Worm (Caenorhabditis elegans): ENCODE data around the gene sucg-1.

The sucg-1 gene

DNA sequence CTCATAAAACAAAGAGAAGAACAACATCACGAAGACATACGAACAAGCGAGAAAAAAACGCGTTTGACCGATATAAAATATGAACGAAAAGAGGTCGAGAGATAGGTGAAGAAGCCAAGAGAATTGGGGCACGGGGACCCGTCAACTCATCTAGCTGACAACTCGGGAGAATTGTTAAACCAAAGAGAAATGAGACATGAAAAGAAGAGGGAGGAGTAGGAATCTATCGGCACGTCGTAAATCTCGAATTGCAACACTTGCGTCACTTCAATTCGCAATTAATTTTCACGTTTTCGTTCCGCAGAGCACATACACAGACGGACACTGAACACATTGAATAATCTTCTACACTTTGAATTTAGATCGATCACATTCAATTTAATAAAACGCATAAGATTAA, 5.2 kb upstream of the sucg-1 start:
- no peak for TF ChIP-seq ama-1 (optimal IDR thresholded peaks at IDR 0.05)
- TF ChIP-seq ama-1 (GFP tag; optimal IDR thresholded peaks at IDR 0.05), result no peak
- no peak for TF ChIP-seq dpff-1 (tag; optimal IDR thresholded peaks at IDR 0.05)
- no peak for TF ChIP-seq pha-4 (tag; optimal IDR thresholded peaks at IDR 0.05)
- TF ChIP-seq B0035.1 (tag; optimal IDR thresholded peaks at IDR 0.05), result no peak
- no peak for TF ChIP-seq tbp1 (GFP tag; optimal IDR thresholded peaks at IDR 0.05)
- TF ChIP-seq mes-4 (tag; optimal IDR thresholded peaks at IDR 0.05), result no peak
- no peak for TF ChIP-seq ztf-28 (GFP tag; IDR thresholded peaks at IDR 0.05)
- no peak for TF ChIP-seq aptf-3 (GFP tag; IDR thresholded peaks at IDR 0.05)
- no peak for TF ChIP-seq die-1 (tag; optimal IDR thresholded peaks at IDR 0.05)
- no peak for TF ChIP-seq ceh-91 (GFP tag; IDR thresholded peaks at IDR 0.05)
- TF ChIP-seq lin-35 (GFP tag; optimal IDR thresholded peaks at IDR 0.05), result no peak
- TF ChIP-seq snpc-1.1 (tag; optimal IDR thresholded peaks at IDR 0.05; ENCODE audit: insufficient read depth), result no peak
- TF ChIP-seq ztf-3 (GFP tag; optimal IDR thresholded peaks at IDR 0.05), result no peak
- no peak for TF ChIP-seq nhr-90 (tag; optimal IDR thresholded peaks at IDR 0.05)
- TF ChIP-seq bed-2 (GFP tag; IDR thresholded peaks at IDR 0.05), result no peak

DNA sequence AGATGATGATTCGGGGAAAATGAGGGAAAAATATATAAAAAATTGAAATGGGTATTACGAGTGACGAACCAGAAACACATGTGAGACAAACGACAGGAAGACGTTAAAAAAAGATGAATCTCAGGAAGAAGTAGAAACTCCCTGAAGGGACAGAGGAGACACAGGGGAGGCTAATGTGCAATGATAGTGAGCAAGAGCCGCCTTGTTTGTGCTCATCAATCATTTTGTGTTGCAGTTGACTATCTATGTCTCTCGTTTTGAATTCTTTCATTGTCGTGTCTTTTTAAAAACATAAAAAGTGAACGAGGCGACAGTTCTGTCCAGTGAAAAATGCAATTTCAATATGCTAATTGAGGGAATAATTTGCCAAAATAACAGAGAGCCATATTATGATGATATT, 3.8 kb upstream of the sucg-1 start:
- TF ChIP-seq Y67H2A.10 (GFP tag; conservative IDR thresholded peaks at IDR 0.05), result no peak
- no peak for TF ChIP-seq tbx-9 (tag; optimal IDR thresholded peaks at IDR 0.05; ENCODE audit: borderline replicate concordance)
- no peak for TF ChIP-seq pha-4 (tag; optimal IDR thresholded peaks at IDR 0.05)
- no peak for TF ChIP-seq madf-3 (GFP tag; IDR thresholded peaks at IDR 0.05)
- no peak for TF ChIP-seq ceh-40 (GFP tag; IDR thresholded peaks at IDR 0.05)
- no peak for TF ChIP-seq lin-35 (GFP tag; optimal IDR thresholded peaks at IDR 0.05)
- TF ChIP-seq aptf-2 (GFP tag; conservative IDR thresholded peaks at IDR 0.05), result no peak
- no peak for TF ChIP-seq F49E8.2 (tag; optimal IDR thresholded peaks at IDR 0.05; ENCODE audit: insufficient read depth)

DNA sequence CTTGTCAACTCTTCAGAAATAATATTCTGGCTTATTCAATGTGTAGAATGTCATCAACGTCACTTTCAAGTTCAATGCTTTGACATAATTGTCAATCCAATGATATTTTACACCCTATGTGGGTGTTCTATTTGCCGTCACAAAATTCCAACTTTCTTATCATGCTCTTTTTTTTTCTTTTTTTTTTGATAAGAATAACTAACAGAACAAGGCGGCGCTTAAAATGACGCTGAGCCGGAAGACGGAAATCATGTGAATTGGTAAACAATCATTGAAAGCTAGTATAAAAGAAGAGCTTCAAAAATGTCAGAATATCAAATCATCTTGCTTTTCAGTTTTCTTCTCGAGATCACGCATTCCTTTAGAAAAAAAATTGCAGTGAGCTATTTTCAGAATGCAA, 2.4 kb upstream of the sucg-1 start, which contains the start of gene C50F7.5:
TSS of gene C50F7.5 (plus strand) at position 395 of the 400 bp plus-strand sequence.
- TF ChIP-seq lin-40 (tag; optimal IDR thresholded peaks at IDR 0.05), result no peak
- TF ChIP-seq ztf-22 (GFP tag; optimal IDR thresholded peaks at IDR 0.05), result no peak
- peak; percentile 26 for TF ChIP-seq nhr-80 (tag; optimal IDR thresholded peaks at IDR 0.05)

DNA sequence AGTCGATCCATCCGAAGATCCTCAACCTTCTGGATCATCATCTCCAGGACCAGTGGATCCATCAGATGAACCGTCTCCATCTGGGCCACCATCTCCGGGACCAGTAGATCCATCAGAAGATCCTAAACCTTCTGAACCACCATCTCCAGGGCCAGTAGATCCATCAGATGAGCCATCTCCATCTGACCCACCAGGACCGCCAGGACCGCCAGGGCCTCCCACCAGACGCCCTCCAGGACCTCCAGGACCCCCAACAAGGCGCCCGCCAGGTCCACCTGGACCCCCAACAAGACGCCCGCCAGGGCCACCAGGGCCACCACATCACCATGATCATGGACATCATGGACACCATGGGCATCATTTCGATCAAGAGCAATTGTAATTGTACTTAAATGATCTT, 1.5 kb upstream of the sucg-1 start:
- no peak for TF ChIP-seq ccch-3 (GFP tag; optimal IDR thresholded peaks at IDR 0.05)
- no peak for TF ChIP-seq F57A8.1 (GFP tag; optimal IDR thresholded peaks at IDR 0.05)
- peak; percentile 86; the same call in 1 of the 2 replicates for TF ChIP-seq egrh-3 (GFP tag; IDR thresholded peaks at IDR 0.05)
- peak; percentile 88 for TF ChIP-seq zfh-2 (GFP tag; conservative IDR thresholded peaks at IDR 0.05)

DNA sequence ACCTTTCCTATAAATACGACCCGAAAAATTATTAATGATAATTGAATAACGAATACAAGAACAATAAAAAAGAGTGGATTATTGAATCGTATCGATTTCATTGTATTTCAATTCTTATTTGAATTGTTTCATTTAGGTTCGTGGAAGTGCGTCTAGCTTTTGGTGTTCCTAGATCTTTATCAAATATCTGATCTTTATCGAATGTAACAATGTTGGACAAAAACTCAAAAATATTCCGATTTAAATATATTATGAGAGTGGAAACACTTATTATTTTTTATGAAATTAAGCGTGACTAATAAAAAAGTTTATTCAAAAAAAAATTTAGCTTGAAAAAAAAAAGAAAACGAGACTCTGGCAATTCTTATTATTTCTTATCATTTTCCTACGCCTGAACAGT, 3.2 kb downstream of the sucg-1 start, which contains the start of the genes C50F7.9 and C50F7.3:
TSS of gene C50F7.9 (minus strand) at position 101 of the 400 bp plus-strand sequence.
TSS of gene C50F7.3 (plus strand) at position 370 of the 400 bp plus-strand sequence.
- TF ChIP-seq D2030.7 (GFP tag; IDR thresholded peaks at IDR 0.05) (no peak), F33H1.4 (GFP tag; IDR thresholded peaks at IDR 0.05) (no peak), F22D6.2 (tag; optimal IDR thresholded peaks at IDR 0.05) (no peak), die-1 (tag; optimal IDR thresholded peaks at IDR 0.05) (no peak), repo-1 (tag; optimal IDR thresholded peaks at IDR 0.05) (no peak), ztf-25 (GFP tag; IDR thresholded peaks at IDR 0.05) (no peak), zim-3 (tag; optimal IDR thresholded peaks at IDR 0.05) (no peak), lin-35 (GFP tag; optimal IDR thresholded peaks at IDR 0.05) (no peak), F49E8.2 (tag; optimal IDR thresholded peaks at IDR 0.05; ENCODE audit: insufficient read depth) (no peak), hsf-1 (GFP tag; IDR thresholded peaks at IDR 0.05) (no peak), hmg-20 (GFP tag; IDR thresholded peaks at IDR 0.05) (no peak), tbx-9 (tag; optimal IDR thresholded peaks at IDR 0.05; ENCODE audit: borderline replicate concordance) (no peak), F52B5.7 (tag; optimal IDR thresholded peaks at IDR 0.05) (no peak), gei-17 (GFP tag; optimal IDR thresholded peaks at IDR 0.05) (no peak)

Measured in whole organism, young adult.